Worm (Caenorhabditis elegans) whole organism, young adult: ENCODE measurements around the gene T22D1.3.

Source experiments
- F22D6.2 ChIP-seq: sonication (generic microtip); optimal IDR thresholded peaks from 2 replicates; lab custom pipeline; 2016; ENCODE audit warnings: mild to moderate bottlenecking, missing genetic modification characterization, missing compliant biosample characterization
- F33H1.4 ChIP-seq: fragments of 200-800 bp; sonication (Bioruptor generic); IDR thresholded peaks from 2 replicates; pipeline ENCODE4 v1.3.6; 2022; ENCODE audit warnings: missing genetic modification reagents, missing genetic modification characterization, missing compliant biosample characterization
- attf-3 ChIP-seq: fragments of 200-800 bp; sonication (Bioruptor generic); conservative IDR thresholded peaks from 2 replicates; pipeline ENCODE4 v1.3.6; 2022; ENCODE audit warnings: missing genetic modification reagents, missing genetic modification characterization, missing compliant biosample characterization
- fkh-3 ChIP-seq: sonication (generic microtip); optimal IDR thresholded peaks from 2 replicates; lab custom pipeline; 2016; ENCODE audit warnings: mild to moderate bottlenecking, missing genetic modification characterization, missing compliant biosample characterization
- nfya-1 ChIP-seq: sonication (generic microtip); optimal IDR thresholded peaks from 2 replicates; lab custom pipeline; 2017; ENCODE audit warnings: antibody characterized with exemption, missing compliant biosample characterization, missing genetic modification characterization, borderline replicate concordance; ENCODE audit not compliant: insufficient read depth
- nfyb-1 ChIP-seq: fragments of 200-800 bp; sonication (Bioruptor generic); IDR thresholded peaks from 2 replicates; pipeline ENCODE4 v1.3.6; 2022; ENCODE audit warnings: missing genetic modification reagents, missing genetic modification characterization, missing compliant biosample characterization
- snpc-3.4 ChIP-seq: sonication (generic microtip); optimal IDR thresholded peaks from 2 replicates; lab custom pipeline; 2017; ENCODE audit warnings: missing genetic modification characterization, mild to moderate bottlenecking, missing compliant biosample characterization, antibody characterized with exemption, moderate library complexity, missing genotype, missing genetic modification reagents
- zfh-2 ChIP-seq: fragments of 200-800 bp; sonication (Bioruptor generic); conservative IDR thresholded peaks from 2 replicates; pipeline ENCODE4 v1.3.6; 2022; ENCODE audit warnings: missing genetic modification reagents, missing genetic modification characterization, missing compliant biosample characterization
- ztf-18 ChIP-seq: sonication (generic microtip); optimal IDR thresholded peaks from 2 replicates; lab custom pipeline; 2016; ENCODE audit warnings: missing genotype, mild to moderate bottlenecking, missing genetic modification characterization, missing compliant biosample characterization
- ztf-28 ChIP-seq: fragments of 200-800 bp; sonication (Bioruptor generic); IDR thresholded peaks from 2 replicates; pipeline ENCODE4 v1.3.6; 2022; ENCODE audit warnings: missing genetic modification reagents, missing genetic modification characterization, missing compliant biosample characterization

ce11 chrIV:6937548-6937947 lies 24.2 kb downstream of the T22D1.3 start, which contains the start of gene npr-12:
- no peak for TF ChIP-seq F33H1.4 (GFP tag; lab: Robert Waterston, UW)
- no peak for TF ChIP-seq zfh-2 (GFP tag; lab: Robert Waterston, UW)
- no peak for TF ChIP-seq F22D6.2 (tag; lab: Kevin White, UChicago)
- no peak for TF ChIP-seq fkh-3 (tag; lab: Kevin White, UChicago)
- no peak for TF ChIP-seq nfyb-1 (GFP tag; lab: Robert Waterston, UW)
- TF ChIP-seq attf-3 (GFP tag; lab: Robert Waterston, UW): no peak
- no peak for TF ChIP-seq nfya-1 (tag; lab: Kevin White, UChicago)
- TF ChIP-seq ztf-28: no peak
- TF ChIP-seq snpc-3.4 (tag; lab: Kevin White, UChicago): no peak
- TF ChIP-seq ztf-18: no peak
